Fruit fly (Drosophila melanogaster): ENCODE measurements around the gene ex.

The ex gene

DNA sequence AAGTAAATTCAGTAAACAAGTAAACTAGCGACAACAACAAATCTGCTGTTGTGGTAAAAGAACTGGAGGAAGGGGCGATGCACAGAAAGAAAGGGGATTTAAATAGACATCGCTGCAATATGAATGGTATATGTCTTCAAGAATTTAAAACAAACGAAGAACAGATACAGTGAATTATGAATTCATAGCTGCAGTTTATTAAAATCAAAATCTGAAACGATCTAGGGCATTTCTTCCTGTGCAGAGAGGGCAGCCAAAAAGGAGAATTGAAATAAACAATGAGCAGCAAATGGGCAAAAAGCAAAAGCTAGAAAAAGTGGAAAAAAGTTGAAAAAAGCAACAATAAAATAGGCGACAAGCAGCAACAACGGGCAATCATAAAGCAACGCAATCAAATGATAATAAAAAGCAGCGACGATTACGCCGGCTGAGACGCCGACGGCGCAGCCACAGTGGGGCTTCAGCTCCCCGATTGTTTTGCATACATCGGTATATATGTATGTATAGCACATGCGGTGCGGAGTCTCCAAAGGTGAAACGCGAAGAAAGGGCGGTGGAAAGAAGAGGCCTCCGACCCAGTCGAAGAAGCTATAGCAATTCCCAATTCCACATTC lies 37.8 kb downstream of the ex start (continued):
- TF ChIP-seq nau (GFP tag; optimal IDR thresholded peaks at IDR 0.05) (no peak), CG9215 (GFP tag; IDR thresholded peaks at IDR 0.05) (peak; percentile 34; the same call in 1 of the 2 replicates), NK7.1 (GFP tag; optimal IDR thresholded peaks at IDR 0.05) (peak; percentile 49), Dref (GFP tag; IDR thresholded peaks at IDR 0.05) (no peak), tap (tag; optimal IDR thresholded peaks at IDR 0.05) (peak; percentile 56), sug (tag; optimal IDR thresholded peaks at IDR 0.05) (peak; percentile 50), oc (tag; optimal IDR thresholded peaks at IDR 0.05) (peak; percentile 81), CoRest (tag; optimal IDR thresholded peaks at IDR 0.05) (peak; percentile 64), ems (GFP tag; optimal IDR thresholded peaks at IDR 0.05) (peak; percentile 67), CG13624 (GFP tag; optimal IDR thresholded peaks at IDR 0.05) (peak; percentile 72), CG12236 (GFP tag; optimal IDR thresholded peaks at IDR 0.05) (peak; percentile 69), CHES-1-like (GFP tag; optimal IDR thresholded peaks at IDR 0.05) (peak; percentile 77), ftz-f1 (GFP tag; optimal IDR thresholded peaks at IDR 0.05) (no peak), CG7928 (GFP tag; optimal IDR thresholded peaks at IDR 0.05) (peak; percentile 36), CG1603 (tag; optimal IDR thresholded peaks at IDR 0.05) (peak; percentile 84), CG17361 (GFP tag; IDR thresholded peaks at IDR 0.05) (peak; percentile 73), odd (GFP tag; optimal IDR thresholded peaks at IDR 0.05) (peak; percentile 64), sqz (GFP tag; optimal IDR thresholded peaks at IDR 0.05) (peak; percentile 45), Doc2 (GFP tag; IDR thresholded peaks at IDR 0.05) (no peak), Sry-δ (GFP tag; optimal IDR thresholded peaks at IDR 0.05) (peak; percentile 15), GATAe (GFP tag; conservative IDR thresholded peaks at IDR 0.05) (peak; percentile 13; the same call in 1 of the 2 replicates), CG6654 (GFP tag; optimal IDR thresholded peaks at IDR 0.05) (peak; percentile 37), Scr (GFP tag; IDR thresholded peaks at IDR 0.05; ENCODE audit: partially characterized antibody) (no peak), ash1 (GFP tag; optimal IDR thresholded peaks at IDR 0.05) (no peak), CG2202 (tag; optimal IDR thresholded peaks at IDR 0.05) (no peak), BEAF-32 (GFP tag; optimal IDR thresholded peaks at IDR 0.05) (no peak), vnd (GFP tag; IDR thresholded peaks at IDR 0.05; ENCODE audit: partially characterized antibody) (no peak), CG10543 (GFP tag; optimal IDR thresholded peaks at IDR 0.05) (peak; percentile 30), Rfx (GFP tag; IDR thresholded peaks at IDR 0.05) (peak; percentile 76), stc (GFP tag; IDR thresholded peaks at IDR 0.05) (peak; percentile 88), CG9797 (GFP tag; optimal IDR thresholded peaks at IDR 0.05) (no peak), CG9727 (GFP tag; optimal IDR thresholded peaks at IDR 0.05) (peak; percentile 52), CG42726 (GFP tag; IDR thresholded peaks at IDR 0.05; ENCODE audit: partially characterized antibody) (no peak), sna (GFP tag; IDR thresholded peaks at IDR 0.05; ENCODE audit: partially characterized antibody) (no peak), CG13894 (tag; optimal IDR thresholded peaks at IDR 0.05) (peak; percentile 8), scrt (GFP tag; optimal IDR thresholded peaks at IDR 0.05) (peak; percentile 64), E2f2 (GFP tag; IDR thresholded peaks at IDR 0.05) (no peak), br (optimal IDR thresholded peaks at IDR 0.05) (no peak), CG17612 (GFP tag; IDR thresholded peaks at IDR 0.05) (peak; percentile 63), crol (GFP tag; IDR thresholded peaks at IDR 0.05) (0 out of 2 replicates have a peak, but pooled peaks have one; percentile 12), CG10565 (GFP tag; optimal IDR thresholded peaks at IDR 0.05) (no peak), CG7963 (GFP tag; IDR thresholded peaks at IDR 0.05; ENCODE audit: partially characterized antibody) (no peak), Nf-YC (tag; optimal IDR thresholded peaks at IDR 0.05) (peak; percentile 2), slou (GFP tag; optimal IDR thresholded peaks at IDR 0.05) (peak; percentile 54), D19B (GFP tag; optimal IDR thresholded peaks at IDR 0.05) (peak; percentile 28), jumu (GFP tag; optimal IDR thresholded peaks at IDR 0.05) (peak; percentile 69), CG11456 (GFP tag; IDR thresholded peaks at IDR 0.05) (peak; percentile 64; the same call in 2 of the 3 replicates), chinmo (GFP tag; IDR thresholded peaks at IDR 0.05; ENCODE audit: partially characterized antibody) (0 out of 4 replicates have a peak, but pooled peaks have one; percentile 63), cad (GFP tag; optimal IDR thresholded peaks at IDR 0.05) (no peak), CG11504 (tag; optimal IDR thresholded peaks at IDR 0.05) (peak; percentile 82)
